Worm (Caenorhabditis elegans) whole organism, mixed stage, embryonic: ENCODE data around the gene srt-43.
A peak's percentile ranks its signal among the peaks of the same experiment; 100 is the strongest.

Experiments
- M03D4.4 ChIP-seq: sonication (generic microtip); optimal IDR thresholded peaks from 2 replicates; lab custom pipeline; 2017; ENCODE audit warnings: mild to moderate bottlenecking, missing genetic modification characterization, missing compliant biosample characterization
- bed-3 ChIP-seq: fragments of 200-800 bp; sonication (Bioruptor generic); optimal IDR thresholded peaks from 3 replicates; lab custom pipeline; 2018; ENCODE audit warnings: mild to moderate bottlenecking, missing genetic modification characterization, moderate library complexity, missing compliant biosample characterization
- blmp-1 ChIP-seq: fragments of 150-350 bp; optimal IDR thresholded peaks from 2 replicates; lab custom pipeline; 2014; ENCODE audit warnings: missing biosample characterization, missing genetic modification characterization
- ceh-39 ChIP-seq: fragments of 150-350 bp; optimal IDR thresholded peaks from 2 replicates; lab custom pipeline; 2014; ENCODE audit warnings: missing biosample characterization, missing genetic modification characterization
- ceh-43 ChIP-seq: fragments of 200-800 bp; sonication (Bioruptor generic); optimal IDR thresholded peaks from 2 replicates; lab custom pipeline; 2018; ENCODE audit warnings: mild to moderate bottlenecking, missing genetic modification characterization, moderate library complexity, missing compliant biosample characterization
- ceh-83 ChIP-seq: fragments of 200-800 bp; sonication (Bioruptor generic); optimal IDR thresholded peaks from 2 replicates; lab custom pipeline; 2018; ENCODE audit warnings: mild to moderate bottlenecking, missing genetic modification characterization, missing compliant biosample characterization
- ces-1 ChIP-seq: fragments of 150-350 bp; optimal IDR thresholded peaks from 2 replicates; lab custom pipeline; 2014; ENCODE audit warnings: missing biosample characterization, missing genetic modification reagents, missing genetic modification characterization
- cnd-1 ChIP-seq: fragments of 200-800 bp; sonication (Bioruptor generic); optimal IDR thresholded peaks from 2 replicates; lab custom pipeline; 2018; ENCODE audit warnings: mild to moderate bottlenecking, missing genetic modification characterization, missing compliant biosample characterization
- drap-1 ChIP-seq: fragments of 200-800 bp; sonication (Bioruptor generic); optimal IDR thresholded peaks from 3 replicates; lab custom pipeline; 2018; ENCODE audit warnings: mild to moderate bottlenecking, missing genetic modification characterization, missing compliant biosample characterization
- elt-1 ChIP-seq: sonication (generic microtip); optimal IDR thresholded peaks from 2 replicates; lab custom pipeline; 2017; ENCODE audit warnings: missing genetic modification characterization, mild to moderate bottlenecking, missing compliant biosample characterization, antibody characterized with exemption, moderate library complexity, borderline replicate concordance; ENCODE audit not compliant: insufficient read depth
- elt-3 ChIP-seq: fragments of 150-350 bp; optimal IDR thresholded peaks from 2 replicates; lab custom pipeline; 2014; ENCODE audit warnings: missing biosample characterization, missing genetic modification characterization
- flh-1 ChIP-seq: fragments of 200-800 bp; sonication (Bioruptor generic); optimal IDR thresholded peaks from 2 replicates; lab custom pipeline; 2018; ENCODE audit warnings: mild to moderate bottlenecking, missing genetic modification characterization, moderate library complexity, missing compliant biosample characterization
- ham-2 ChIP-seq: fragments of 200-800 bp; sonication (Bioruptor generic); optimal IDR thresholded peaks from 2 replicates; lab custom pipeline; 2018; ENCODE audit warnings: mild to moderate bottlenecking, missing genetic modification characterization, missing compliant biosample characterization
- hlh-1 ChIP-seq: fragments of 150-350 bp; optimal IDR thresholded peaks from 2 replicates; lab custom pipeline; 2014; ENCODE audit warnings: missing biosample characterization, missing genetic modification reagents, missing genetic modification characterization
- lin-13 ChIP-seq: fragments of 150-350 bp; optimal IDR thresholded peaks from 2 replicates; lab custom pipeline; 2014; ENCODE audit warnings: missing biosample characterization, missing genetic modification characterization
- lin-32 ChIP-seq: fragments of 200-800 bp; sonication (Bioruptor generic); optimal IDR thresholded peaks from 2 replicates; lab custom pipeline; 2018; ENCODE audit warnings: mild to moderate bottlenecking, missing genetic modification characterization, missing compliant biosample characterization
- lsy-2 ChIP-seq: fragments of 150-350 bp; optimal IDR thresholded peaks from 2 replicates; lab custom pipeline; 2014; ENCODE audit warnings: missing biosample characterization, missing genetic modification characterization
- mab-5 ChIP-seq: fragments of 150-350 bp; optimal IDR thresholded peaks from 2 replicates; lab custom pipeline; 2014; ENCODE audit warnings: missing biosample characterization, missing genetic modification characterization
- mep-1 ChIP-seq: fragments of 150-350 bp; optimal IDR thresholded peaks from 2 replicates; lab custom pipeline; 2017; ENCODE audit warnings: missing biosample characterization, missing genetic modification reagents, missing genetic modification characterization, inconsistent platforms
- mls-2 ChIP-seq: sonication (generic microtip); optimal IDR thresholded peaks from 2 replicates; lab custom pipeline; 2016; ENCODE audit warnings: mild to moderate bottlenecking, missing genetic modification characterization, moderate library complexity, missing compliant biosample characterization
- nhr-12 ChIP-seq: fragments of 150-350 bp; optimal IDR thresholded peaks from 2 replicates; lab custom pipeline; 2014; ENCODE audit warnings: missing biosample characterization, missing genetic modification characterization
- nhr-2 ChIP-seq: fragments of 150-350 bp; optimal IDR thresholded peaks from 2 replicates; lab custom pipeline; 2014; ENCODE audit warnings: missing biosample characterization, missing genetic modification characterization
- nhr-237 ChIP-seq: fragments of 150-350 bp; optimal IDR thresholded peaks from 2 replicates; lab custom pipeline; 2014; ENCODE audit warnings: missing biosample characterization, missing genetic modification characterization
- nhr-28 ChIP-seq: fragments of 150-350 bp; optimal IDR thresholded peaks from 2 replicates; lab custom pipeline; 2014; ENCODE audit warnings: missing biosample characterization, missing genetic modification characterization
- nhr-76 ChIP-seq: sonication (generic microtip); optimal IDR thresholded peaks from 2 replicates; lab custom pipeline; 2017; ENCODE audit warnings: missing biosample characterization, missing genetic modification characterization
- pha-4 ChIP-seq: fragments of 150-350 bp; optimal IDR thresholded peaks from 2 replicates; lab custom pipeline; 2018; ENCODE audit warnings: missing biosample characterization, missing genetic modification reagents, missing genetic modification characterization
- sem-2 ChIP-seq: fragments of 200-800 bp; sonication (Bioruptor generic); optimal IDR thresholded peaks from 2 replicates; lab custom pipeline; 2018; ENCODE audit warnings: mild to moderate bottlenecking, missing genetic modification characterization, missing compliant biosample characterization
- snpc-4 ChIP-seq: fragments of 150-350 bp; optimal IDR thresholded peaks from 2 replicates; lab custom pipeline; 2014; ENCODE audit warnings: missing biosample characterization, missing genetic modification characterization
- sptf-1 ChIP-seq: sonication (generic microtip); optimal IDR thresholded peaks from 2 replicates; lab custom pipeline; 2017; ENCODE audit warnings: mild to moderate bottlenecking, missing genetic modification characterization, moderate library complexity, missing compliant biosample characterization
- tbx-8 ChIP-seq: fragments of 200-800 bp; sonication (Bioruptor generic); optimal IDR thresholded peaks from 2 replicates; lab custom pipeline; 2018; ENCODE audit warnings: mild to moderate bottlenecking, missing genetic modification characterization, moderate library complexity, missing compliant biosample characterization
- unc-120 ChIP-seq: sonication (generic microtip); optimal IDR thresholded peaks from 2 replicates; lab custom pipeline; 2017; ENCODE audit warnings: missing genetic modification characterization, missing compliant biosample characterization; ENCODE audit not compliant: poor library complexity, severe bottlenecking
- unc-39 ChIP-seq: fragments of 150-350 bp; optimal IDR thresholded peaks from 2 replicates; lab custom pipeline; 2014; ENCODE audit warnings: missing biosample characterization, missing genetic modification characterization
- unc-62 ChIP-seq: fragments of 150-350 bp; optimal IDR thresholded peaks from 2 replicates; lab custom pipeline; 2014; ENCODE audit warnings: missing biosample characterization, missing genetic modification reagents, missing genetic modification characterization
- zip-8 ChIP-seq: fragments of 150-350 bp; optimal IDR thresholded peaks from 2 replicates; lab custom pipeline; 2014; ENCODE audit warnings: missing biosample characterization, missing genetic modification characterization
- ztf-11 ChIP-seq: fragments of 150-350 bp; optimal IDR thresholded peaks from 2 replicates; lab custom pipeline; 2014; ENCODE audit warnings: missing biosample characterization, missing genetic modification characterization

The srt-43 gene

ce11 chrV:12768946-12769345, at the start of gene srt-43:
Gene srt-43 (plus strand): TSS chrV:12769246.
- TF ChIP-seq ceh-43 (GFP tag; lab: Kevin White, UChicago) (no peak), tbx-8 (GFP tag; lab: Kevin White, UChicago) (no peak), ceh-83 (GFP tag; lab: Kevin White, UChicago) (no peak)

ce11 chrV:12719713-12720112, 49.3 kb upstream of the srt-43 start, which contains the start of gene R11D1.7:
Gene R11D1.7 (plus strand): TSS chrV:12720013.
- TF ChIP-seq sptf-1 (tag; lab: Kevin White, UChicago): no peak
- TF ChIP-seq flh-1: no peak
- no peak for TF ChIP-seq elt-3 (tag; lab: Kevin White, UChicago)
- TF ChIP-seq pha-4: no peak

- TF ChIP-seq unc-39 (tag; lab: Kevin White, UChicago) (no peak), cnd-1 (tag; lab: Kevin White, UChicago) (no peak), lsy-2 (tag; lab: Kevin White, UChicago) (no peak), bed-3 (no peak), lin-13 (tag; lab: Kevin White, UChicago) (no peak), snpc-4 (no peak), M03D4.4 (tag; lab: Kevin White, UChicago) (no peak), elt-3 (tag; lab: Kevin White, UChicago) (no peak), sptf-1 (tag; lab: Kevin White, UChicago) (no peak), ces-1 (GFP tag; lab: Kevin White, UChicago) (no peak), ceh-43 (GFP tag; lab: Kevin White, UChicago) (no peak)
These were observed 43.2 kb upstream of the srt-43 start, which contains the start of gene R11D1.12 for ce11 chrV:12725893-12726292. Gene R11D1.12 (minus strand): TSS chrV:12725993.

- TF ChIP-seq flh-1 (no peak), cnd-1 (tag; lab: Kevin White, UChicago) (no peak), snpc-4 (no peak), nhr-28 (tag; lab: Kevin White, UChicago) (no peak)
- TF ChIP-seq, all 35 proteins: peak for 0
These were observed 41.9 kb upstream of the srt-43 start, which contains the start of gene R11D1.13 for ce11 chrV:12727104-12727637. Gene R11D1.13 (plus strand): TSS chrV:12727154.

- TF ChIP-seq ceh-83 (GFP tag; lab: Kevin White, UChicago) (no peak), ham-2 (GFP tag; lab: Kevin White, UChicago) (no peak), drap-1 (GFP tag; lab: Kevin White, UChicago) (no peak), ceh-43 (GFP tag; lab: Kevin White, UChicago) (no peak), nhr-2 (tag; lab: Kevin White, UChicago) (peak; percentile 53), ceh-39 (peak; percentile 75), unc-120 (tag; lab: Kevin White, UChicago) (no peak), sem-2 (no peak), nhr-12 (tag; lab: Kevin White, UChicago) (no peak), zip-8 (tag; lab: Kevin White, UChicago) (no peak), unc-62 (GFP tag; lab: Kevin White, UChicago) (peak; percentile 16), elt-1 (tag; lab: Kevin White, UChicago) (no peak), pha-4 (peak; percentile 77), hlh-1 (tag; lab: Kevin White, UChicago) (peak; percentile 53), elt-3 (tag; lab: Kevin White, UChicago) (no peak), nhr-237 (tag; lab: Kevin White, UChicago) (peak; percentile 89), nhr-76 (tag; lab: Kevin White, UChicago) (no peak), lin-32 (GFP tag; lab: Kevin White, UChicago) (no peak), nhr-28 (tag; lab: Kevin White, UChicago) (no peak), M03D4.4 (tag; lab: Kevin White, UChicago) (no peak), tbx-8 (GFP tag; lab: Kevin White, UChicago) (no peak), ces-1 (GFP tag; lab: Kevin White, UChicago) (peak; percentile 81), lin-13 (tag; lab: Kevin White, UChicago) (peak; percentile 86), unc-39 (tag; lab: Kevin White, UChicago) (no peak), blmp-1 (no peak), bed-3 (no peak), mls-2 (no peak), sptf-1 (tag; lab: Kevin White, UChicago) (no peak), flh-1 (no peak), snpc-4 (no peak), lsy-2 (tag; lab: Kevin White, UChicago) (peak; percentile 87), ztf-11 (no peak), mab-5 (peak; percentile 34), mep-1 (peak; percentile 77), cnd-1 (tag; lab: Kevin White, UChicago) (peak; percentile 28)
These were observed 40.9 kb upstream of the srt-43 start, which contains the start of the genes rpl-28 and mrpl-49 for ce11 chrV:12728062-12728665. Gene rpl-28 (minus strand): TSS chrV:12728112. Gene mrpl-49 (plus strand): TSS chrV:12728631.
